Fruit fly (Drosophila melanogaster) Kc167 (cell line): ENCODE data around the gene CG9626.

ENCODE experiments used
- Myc ChIP-seq: fragments of >200 bp; optimal IDR thresholded peaks from 2 replicates; lab custom pipeline; 2017; ENCODE audit warnings: missing external identifiers
- Sin3A ChIP-seq: fragments of >200 bp; optimal IDR thresholded peaks from 2 replicates; lab custom pipeline; 2018; ENCODE audit warnings: missing external identifiers
- h ChIP-seq: fragments of >200 bp; optimal IDR thresholded peaks from 3 replicates; lab custom pipeline; 2018; ENCODE audit warnings: missing external identifiers
- insv ChIP-seq: fragments of >200 bp; optimal IDR thresholded peaks from 3 replicates; lab custom pipeline; 2018; ENCODE audit warnings: missing external identifiers
- psq ChIP-seq: fragments of >200 bp; optimal IDR thresholded peaks from 2 replicates; lab custom pipeline; 2017; ENCODE audit warnings: missing external identifiers
- ttk ChIP-seq: sonication (Bioruptor generic); optimal IDR thresholded peaks from 2 replicates; lab custom pipeline; 2017; ENCODE audit warnings: missing external identifiers

The CG9626 gene

dm6 chr3R:8256040-8256439 is 44.7 kb downstream of the CG9626 start:
- TF ChIP-seq Myc (no peak), ttk (no peak), h (lab: Kevin White, UChicago) (no peak), insv (no peak), Sin3A (lab: Kevin White, UChicago) (no peak), psq (lab: Kevin White, UChicago) (no peak)

dm6 chr3R:8254347-8254746 is 46.4 kb downstream of the CG9626 start:
- TF ChIP-seq Sin3A (lab: Kevin White, UChicago) (no peak), insv (no peak), h (lab: Kevin White, UChicago) (no peak), ttk (no peak), Myc (no peak), psq (lab: Kevin White, UChicago) (no peak)

- TF ChIP-seq insv (no peak), h (lab: Kevin White, UChicago) (no peak), ttk (no peak), Sin3A (lab: Kevin White, UChicago) (no peak), Myc (no peak), psq (lab: Kevin White, UChicago) (no peak)
Measured at dm6 chr3R:8251532-8251931, 49.2 kb downstream of the CG9626 start.

- no peak for TF ChIP-seq ttk
- TF ChIP-seq psq (lab: Kevin White, UChicago) = no peak
- TF ChIP-seq Sin3A (lab: Kevin White, UChicago) = no peak
- TF ChIP-seq Myc = no peak
Measured at dm6 chr3R:8250166-8250733, 50.5 kb downstream of the CG9626 start, which contains the start of gene mtg. Gene mtg (plus strand): TSS chr3R:8250497.

dm6 chr3R:8248138-8248537 is 52.6 kb downstream of the CG9626 start, which contains the start of gene CG15864:
Gene CG15864 (plus strand): TSS chr3R:8248438.
- TF ChIP-seq psq (lab: Kevin White, UChicago) = no peak
- no peak for TF ChIP-seq h (lab: Kevin White, UChicago)
- TF ChIP-seq ttk = no peak
- TF ChIP-seq insv = no peak
- no peak for TF ChIP-seq Myc
